Worm (Caenorhabditis elegans) whole organism, L4/young adult: ENCODE data around the gene wdr-5.1.

Experiments used
- W03F9.2 ChIP-seq: fragments of 150-350 bp; optimal IDR thresholded peaks from 2 replicates; lab custom pipeline; 2014; ENCODE audit warnings: missing biosample characterization, missing genetic modification characterization
- dao-5 ChIP-seq: sonication (generic microtip); optimal IDR thresholded peaks from 2 replicates; lab custom pipeline; 2016; ENCODE audit warnings: missing genotype, missing genetic modification characterization, moderate library complexity, missing compliant biosample characterization
- him-1 ChIP-seq: sonication (generic microtip); optimal IDR thresholded peaks from 2 replicates; lab custom pipeline; 2016; ENCODE audit warnings: missing genotype, missing genetic modification reagents, missing genetic modification characterization, missing compliant biosample characterization

Gene wdr-5.1

DNA sequence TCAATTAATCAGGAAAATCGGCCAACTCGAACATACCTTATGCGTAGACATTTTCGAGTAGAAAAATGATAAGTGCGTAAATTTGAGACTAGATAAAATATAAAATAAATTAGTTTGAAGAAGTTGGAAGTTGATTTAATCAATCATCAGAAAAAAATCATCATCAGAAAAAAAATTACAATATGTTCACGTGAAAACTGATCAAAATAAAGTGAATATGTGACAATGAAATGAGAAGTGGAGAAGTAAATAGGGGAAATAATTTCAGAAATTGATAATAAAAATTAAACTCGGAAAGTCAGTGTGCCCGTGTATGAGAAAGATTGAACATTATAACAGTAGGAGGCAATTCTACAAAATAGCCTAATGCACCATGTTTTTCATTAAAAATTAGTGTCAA is 24.4 kb downstream of the wdr-5.1 start, which contains the start of gene F34D10.9:
TSS of gene F34D10.9 (minus strand) at position 101 of the 400 bp plus-strand sequence.
- TF ChIP-seq him-1 (tag; lab: Kevin White, UChicago) (no peak), W03F9.2 (no peak), dao-5 (no peak)

- TF ChIP-seq dao-5 (no peak), him-1 (tag; lab: Kevin White, UChicago) (no peak), W03F9.2 (no peak)
Measured at ce11 chrIII:3730475-3730874, 25.4 kb downstream of the wdr-5.1 start, which contains the start of gene F34D10.8. Gene F34D10.8 (plus strand): TSS chrIII:3730775.

- TF ChIP-seq W03F9.2 (no peak), dao-5 (no peak), him-1 (tag; lab: Kevin White, UChicago) (no peak)
Measured at ce11 chrIII:3734007-3734406, 28.9 kb downstream of the wdr-5.1 start, which contains the start of gene F34D10.3. Gene F34D10.3 (plus strand): TSS chrIII:3734255.

DNA sequence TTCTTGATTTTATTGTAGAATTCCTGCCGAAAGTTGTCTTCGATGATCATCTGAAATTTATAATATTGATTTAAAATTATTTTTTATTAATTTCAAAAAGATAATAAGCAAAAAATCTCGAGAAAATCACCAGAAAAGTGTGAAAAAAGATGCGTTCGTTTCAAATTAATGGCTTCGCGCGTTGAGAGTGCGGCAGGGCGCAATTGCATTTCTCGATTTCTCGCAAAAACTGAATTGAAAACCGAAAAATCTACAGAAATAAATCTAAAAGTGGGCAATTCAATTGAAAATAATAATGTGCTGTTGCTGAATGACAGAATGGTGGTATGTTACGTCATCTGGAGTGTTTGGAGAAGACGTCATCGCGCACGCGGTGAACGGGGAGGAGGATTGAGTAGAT is 29.9 kb downstream of the wdr-5.1 start, which contains the start of gene evl-18:
TSS of gene evl-18 (minus strand) at position 50 of the 400 bp plus-strand sequence.
- no peak for TF ChIP-seq him-1 (tag; lab: Kevin White, UChicago)
- TF ChIP-seq dao-5, result no peak
- no peak for TF ChIP-seq W03F9.2

ce11 chrIII:3735509-3736255 is 30.6 kb downstream of the wdr-5.1 start:
- TF ChIP-seq dao-5 (no peak), him-1 (tag; lab: Kevin White, UChicago) (no peak), W03F9.2 (no peak)

- TF ChIP-seq W03F9.2, result no peak
- TF ChIP-seq him-1 (tag; lab: Kevin White, UChicago), result no peak
- TF ChIP-seq dao-5, result no peak
Measured at ce11 chrIII:3736302-3736701, 31.2 kb downstream of the wdr-5.1 start, which contains the start of gene F34D10.4. Gene F34D10.4 (plus strand): TSS chrIII:3736602.

DNA sequence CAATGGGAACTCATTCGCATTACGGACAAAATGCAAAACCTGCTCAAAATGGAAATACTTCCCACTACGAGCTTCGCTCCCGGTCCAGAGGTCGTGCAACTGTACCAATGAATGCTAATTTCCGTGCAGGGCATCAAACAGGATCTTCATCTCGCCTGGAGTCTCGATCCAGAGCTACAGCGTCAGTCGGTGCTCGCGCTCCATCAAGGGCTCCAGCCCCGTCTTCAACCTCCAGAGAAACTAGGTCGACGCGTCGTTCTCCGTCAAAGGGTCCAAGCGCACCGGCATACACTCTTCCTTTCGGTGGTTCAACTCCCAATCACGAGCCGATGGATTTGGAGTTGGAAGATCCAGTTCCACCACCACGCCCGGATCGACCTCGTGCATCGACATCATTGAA is 32.7 kb downstream of the wdr-5.1 start:
- TF ChIP-seq him-1 (tag; lab: Kevin White, UChicago), result no peak
- TF ChIP-seq dao-5, result no peak
- no peak for TF ChIP-seq W03F9.2

ce11 chrIII:3738331-3738730 is 33.2 kb downstream of the wdr-5.1 start:
- TF ChIP-seq W03F9.2, result no peak
- no peak for TF ChIP-seq him-1 (tag; lab: Kevin White, UChicago)
- TF ChIP-seq dao-5, result no peak

DNA sequence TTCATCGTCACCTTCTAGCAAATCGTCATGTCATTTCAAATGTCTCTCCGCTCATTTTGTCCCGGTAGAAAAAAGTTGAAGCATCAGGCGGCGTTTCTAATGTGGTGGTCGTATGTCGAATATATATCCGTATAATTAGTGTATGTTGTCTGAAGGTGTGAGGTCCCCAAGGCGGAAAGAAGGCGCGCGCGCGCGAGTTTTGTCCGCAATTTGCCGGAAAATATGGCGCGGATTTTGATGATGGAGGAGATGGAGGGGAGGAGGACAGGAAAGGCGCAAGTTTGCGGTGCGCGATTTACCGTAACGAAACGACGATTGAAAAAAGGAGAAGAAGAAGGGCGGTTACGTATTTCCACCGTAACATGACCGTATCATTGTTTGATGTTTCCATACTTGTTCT is 37.0 kb downstream of the wdr-5.1 start:
- TF ChIP-seq him-1 (tag; lab: Kevin White, UChicago) (no peak), W03F9.2 (no peak), dao-5 (no peak)

ce11 chrIII:3743367-3743766 is 38.3 kb downstream of the wdr-5.1 start:
- TF ChIP-seq him-1 (tag; lab: Kevin White, UChicago), result no peak
- no peak for TF ChIP-seq W03F9.2
- no peak for TF ChIP-seq dao-5

ce11 chrIII:3745138-3745537 is 40.1 kb downstream of the wdr-5.1 start, which contains the start of gene lin-48:
Gene lin-48 (plus strand): TSS chrIII:3745438.
- TF ChIP-seq him-1 (tag; lab: Kevin White, UChicago), result no peak
- no peak for TF ChIP-seq dao-5
- no peak for TF ChIP-seq W03F9.2
